Worm (Caenorhabditis elegans): ENCODE measurements around the gene col-139.
A peak's percentile ranks its signal among the peaks of the same experiment; 100 is the strongest.

The col-139 gene

DNA sequence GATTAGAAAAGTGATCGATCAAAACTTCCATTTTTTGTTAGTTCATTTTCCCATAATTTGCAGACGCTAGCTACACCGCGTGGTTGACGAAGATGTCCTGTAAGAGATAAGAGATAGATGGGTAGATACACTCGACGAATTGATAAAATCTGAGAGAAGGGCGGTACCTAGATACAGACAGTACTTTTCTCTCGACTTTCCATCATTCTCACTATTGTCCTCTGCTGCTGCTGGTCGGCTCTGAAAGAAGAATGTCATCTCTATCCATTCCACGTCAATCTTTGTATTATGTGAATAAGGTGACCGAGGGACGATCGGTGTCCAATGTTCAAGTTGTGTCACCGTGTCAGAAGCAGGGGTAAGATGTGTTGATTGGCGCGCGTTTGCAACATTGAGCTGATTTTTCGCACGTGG is 25.2 kb downstream of the col-139 start, which contains the start of gene pmt-2 (continued):
- TF ChIP-seq egl-43 (GFP tag; IDR thresholded peaks at IDR 0.05) (no peak), snpc-1.2 (GFP tag; IDR thresholded peaks at IDR 0.05) (no peak), unc-130 (GFP tag; optimal IDR thresholded peaks at IDR 0.05) (no peak), dmd-6 (GFP tag; IDR thresholded peaks at IDR 0.05) (peak; percentile 50)

DNA sequence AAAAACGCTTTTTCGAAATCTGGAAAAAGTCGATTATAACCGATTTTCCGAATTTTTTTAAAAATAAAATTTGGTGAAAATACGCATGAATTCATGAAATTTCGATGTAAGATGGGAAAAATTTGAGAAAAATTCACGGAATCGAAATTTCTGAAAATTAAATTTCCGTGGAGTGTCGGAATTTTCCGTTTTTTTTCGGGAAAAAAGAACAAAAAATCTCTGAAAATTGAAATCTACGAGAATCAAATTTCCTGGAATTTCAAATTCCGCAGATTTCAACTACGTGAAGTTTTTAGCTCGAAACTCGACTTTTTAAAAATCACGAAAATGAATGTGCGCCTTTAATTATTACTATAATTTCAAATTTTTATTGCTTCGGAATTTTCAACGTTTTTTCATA is 27.4 kb downstream of the col-139 start:
- TF ChIP-seq ztf-11 (tag; optimal IDR thresholded peaks at IDR 0.05) (no peak), aly-2 (tag; optimal IDR thresholded peaks at IDR 0.05) (no peak), fkh-10 (GFP tag; optimal IDR thresholded peaks at IDR 0.05) (peak; percentile 56)

DNA sequence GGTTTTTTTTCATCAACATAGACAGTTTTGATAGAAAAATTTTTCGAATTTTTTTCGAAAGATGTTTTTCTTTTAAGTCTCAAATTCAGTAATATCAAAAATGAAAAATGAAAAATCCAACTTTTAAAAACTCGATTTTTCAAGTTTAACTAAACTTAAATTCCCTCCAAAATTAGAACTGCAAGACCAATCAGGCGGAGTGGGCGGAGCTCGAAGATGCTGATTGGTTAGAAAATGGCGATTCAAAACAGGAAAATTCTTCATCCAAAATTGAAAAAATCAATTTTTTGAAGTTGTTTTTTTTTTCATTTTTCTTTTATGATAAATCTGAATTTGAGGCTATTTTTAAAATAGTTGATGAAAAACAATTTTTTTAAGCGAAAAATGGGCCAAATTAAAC is 29.1 kb downstream of the col-139 start:
- TF ChIP-seq nhr-6 (tag; optimal IDR thresholded peaks at IDR 0.05) (no peak), zip-11 (GFP tag; IDR thresholded peaks at IDR 0.05) (no peak), cey-2 (tag; optimal IDR thresholded peaks at IDR 0.05; ENCODE audit: borderline replicate concordance, insufficient read depth) (no peak), ceh-32 (tag; optimal IDR thresholded peaks at IDR 0.05; ENCODE audit: poor library complexity) (no peak), ceh-62 (tag; optimal IDR thresholded peaks at IDR 0.05) (no peak), lin-1 (GFP tag; IDR thresholded peaks at IDR 0.05) (no peak), zip-2 (tag; optimal IDR thresholded peaks at IDR 0.05) (no peak), aha-1 (tag) (no peak), php-3 (GFP tag; IDR thresholded peaks at IDR 0.05) (no peak), nhr-111 (GFP tag; optimal IDR thresholded peaks at IDR 0.05) (no peak), nhr-42 (GFP tag; IDR thresholded peaks at IDR 0.05) (no peak)

DNA sequence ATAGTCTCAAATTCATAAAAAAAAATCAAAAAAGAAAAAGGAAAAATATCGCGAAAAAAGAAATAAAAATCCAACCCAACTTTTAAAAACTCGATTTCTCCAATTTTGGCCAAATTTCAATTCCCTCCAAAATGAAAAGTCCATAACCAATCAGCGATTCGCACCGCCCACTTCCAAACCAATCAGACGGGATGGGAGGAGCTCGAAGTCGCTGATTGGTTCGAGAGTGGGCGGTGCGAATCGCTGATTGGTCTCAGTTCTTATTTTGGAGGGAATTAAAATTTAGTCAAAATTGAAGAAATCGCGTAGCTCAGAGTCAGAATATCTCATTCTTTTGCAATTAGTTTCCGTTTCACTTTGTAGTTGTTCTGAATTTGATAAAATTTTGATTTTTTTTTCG is 30.2 kb downstream of the col-139 start:
- TF ChIP-seq madf-9 (GFP tag; conservative IDR thresholded peaks at IDR 0.05) (no peak), nhr-237 (tag; optimal IDR thresholded peaks at IDR 0.05) (no peak), ceh-20 (GFP tag; IDR thresholded peaks at IDR 0.05) (no peak), nhr-25 (tag; optimal IDR thresholded peaks at IDR 0.05; ENCODE audit: borderline replicate concordance, insufficient read depth) (no peak), daf-12 (tag; optimal IDR thresholded peaks at IDR 0.05) (no peak), lsy-2 (tag; optimal IDR thresholded peaks at IDR 0.05) (no peak), tag-97 (GFP tag; IDR thresholded peaks at IDR 0.05) (no peak), mdl-1 (tag; optimal IDR thresholded peaks at IDR 0.05) (no peak)

DNA sequence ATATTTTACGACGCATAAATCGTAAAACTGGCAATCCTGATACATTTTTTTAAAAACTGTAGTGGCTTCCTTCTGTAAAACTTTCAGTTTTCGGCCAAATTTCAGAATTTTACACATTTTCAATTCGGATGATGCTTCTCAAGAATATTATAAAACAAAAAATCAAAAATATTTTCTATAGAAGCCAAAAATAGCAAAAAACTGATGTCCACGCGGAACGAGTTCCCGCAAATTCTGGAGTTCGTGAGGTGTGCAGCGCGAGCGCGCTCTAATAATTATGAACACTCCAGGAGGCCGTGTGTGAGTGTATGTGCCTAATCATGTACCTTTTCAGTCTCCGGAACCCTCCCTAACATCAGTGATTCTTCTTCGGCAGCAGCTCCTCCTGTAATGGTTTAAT is 36.5 kb downstream of the col-139 start, which contains the start of gene sumv-2:
Gene sumv-2 (plus strand): TSS at position 301 of the 400 bp plus-strand sequence.
- TF ChIP-seq php-3 (GFP tag; IDR thresholded peaks at IDR 0.05), result no peak
- TF ChIP-seq pqm-1 (tag; optimal IDR thresholded peaks at IDR 0.05), result no peak
- TF ChIP-seq dmd-8 (GFP tag; IDR thresholded peaks at IDR 0.05), result no peak
- TF ChIP-seq set-16 (GFP tag; IDR thresholded peaks at IDR 0.05), result no peak
- TF ChIP-seq nhr-77 (tag; optimal IDR thresholded peaks at IDR 0.05), result no peak
- no peak for TF ChIP-seq zag-1 (tag; optimal IDR thresholded peaks at IDR 0.05)
- no peak for TF ChIP-seq unc-39 (tag; optimal IDR thresholded peaks at IDR 0.05)
- TF ChIP-seq dpl-1 (GFP tag; optimal IDR thresholded peaks at IDR 0.05), result no peak
- no peak for TF ChIP-seq fos-1 (tag; optimal IDR thresholded peaks at IDR 0.05)
- no peak for TF ChIP-seq ceh-28 (tag; optimal IDR thresholded peaks at IDR 0.05)
- no peak for TF ChIP-seq T20F7.1 (GFP tag; optimal IDR thresholded peaks at IDR 0.05)
- no peak for TF ChIP-seq nhr-76 (tag; optimal IDR thresholded peaks at IDR 0.05)
- TF ChIP-seq dve-1 (tag; optimal IDR thresholded peaks at IDR 0.05; ENCODE audit: insufficient read depth), result no peak
- no peak for TF ChIP-seq ceh-20 (GFP tag; IDR thresholded peaks at IDR 0.05)
- no peak for TF ChIP-seq lin-13 (GFP tag; optimal IDR thresholded peaks at IDR 0.05)
- no peak for TF ChIP-seq Y75B8A.6 (GFP tag; IDR thresholded peaks at IDR 0.05)

Measured in whole organism, L4 larva.